Fruit fly (Drosophila melanogaster): ENCODE results near the gene Gr98a.

Gr98a gene

dm6 chr3R:27478375-27478774, 9.4 kb upstream of the Gr98a start, which contains the start of gene Cyp6a18:
Cyp6a18 (plus strand) TSS chr3R:27478675.
- TF ChIP-seq fru (optimal IDR thresholded peaks at IDR 0.05) = no peak
- no peak for TF ChIP-seq ap (GFP tag; IDR thresholded peaks at IDR 0.05)
- no peak for TF ChIP-seq CG3281 (GFP tag; optimal IDR thresholded peaks at IDR 0.05)

- peak; percentile 90 for TF ChIP-seq Ets65A (GFP tag)
- no peak for TF ChIP-seq CG31365 (tag; optimal IDR thresholded peaks at IDR 0.05)
These were observed 9.9 kb downstream of the Gr98a start for dm6 chr3R:27497616-27498015.

dm6 chr3R:27501938-27502337, 14.2 kb downstream of the Gr98a start, which contains the start of gene CG43139:
CG43139 (minus strand) TSS chr3R:27502025.
- TF ChIP-seq CG18764 (GFP tag; optimal IDR thresholded peaks at IDR 0.05) (no peak), dysf (GFP tag; IDR thresholded peaks at IDR 0.05) (no peak), vnd (GFP tag; IDR thresholded peaks at IDR 0.05; ENCODE audit: partially characterized antibody) (no peak), CG2202 (tag; optimal IDR thresholded peaks at IDR 0.05) (no peak), CG12744 (GFP tag; optimal IDR thresholded peaks at IDR 0.05) (no peak), CG13624 (GFP tag; optimal IDR thresholded peaks at IDR 0.05) (no peak), HLHmδ (GFP tag; optimal IDR thresholded peaks at IDR 0.05) (no peak), CG10565 (GFP tag; optimal IDR thresholded peaks at IDR 0.05) (no peak), Hmr (GFP tag; optimal IDR thresholded peaks at IDR 0.05) (peak; percentile 18), lab (GFP tag; optimal IDR thresholded peaks at IDR 0.05) (peak; percentile 7), Gsc (GFP tag; IDR thresholded peaks at IDR 0.05) (no peak), Pdp1 (GFP tag; optimal IDR thresholded peaks at IDR 0.05) (no peak), CG31224 (GFP tag; IDR thresholded peaks at IDR 0.05) (no peak), Hand (GFP tag; optimal IDR thresholded peaks at IDR 0.05) (no peak), CG4360 (GFP tag; IDR thresholded peaks at IDR 0.05) (no peak), HHEX (GFP tag; optimal IDR thresholded peaks at IDR 0.05) (no peak), CG17802 (tag; optimal IDR thresholded peaks at IDR 0.05) (no peak), NK7.1 (GFP tag; optimal IDR thresholded peaks at IDR 0.05) (no peak), CG6854 (GFP tag; optimal IDR thresholded peaks at IDR 0.05) (no peak), Rfx (GFP tag; IDR thresholded peaks at IDR 0.05) (0 out of 2 replicates have a peak, but pooled peaks have one; percentile 14), ab (GFP tag; optimal IDR thresholded peaks at IDR 0.05) (no peak), Spps (tag; optimal IDR thresholded peaks at IDR 0.05) (no peak), sqz (GFP tag; optimal IDR thresholded peaks at IDR 0.05) (no peak), Mes4 (GFP tag; optimal IDR thresholded peaks at IDR 0.05) (no peak), Max (GFP tag; optimal IDR thresholded peaks at IDR 0.05) (no peak)

dm6 chr3R:27502856-27503255, 15.1 kb downstream of the Gr98a start, which contains the start of gene CG5402:
CG5402 (minus strand) TSS chr3R:27502956.
- TF ChIP-seq HLH3B (GFP tag; IDR thresholded peaks at IDR 0.05) = no peak
- TF ChIP-seq CG9797 (GFP tag; optimal IDR thresholded peaks at IDR 0.05) = no peak
- no peak for TF ChIP-seq CG3995 (GFP tag; optimal IDR thresholded peaks at IDR 0.05)
- TF ChIP-seq ato (GFP tag; IDR thresholded peaks at IDR 0.05; ENCODE audit: partially characterized antibody) = no peak
- TF ChIP-seq CG1024 (GFP tag; IDR thresholded peaks at IDR 0.05) = no peak
- TF ChIP-seq CG6175 (GFP tag; IDR thresholded peaks at IDR 0.05) = no peak
- TF ChIP-seq sob (GFP tag; IDR thresholded peaks at IDR 0.05) = no peak
- no peak for TF ChIP-seq dysf (GFP tag; IDR thresholded peaks at IDR 0.05)
- no peak for TF ChIP-seq pnt (GFP tag; optimal IDR thresholded peaks at IDR 0.05)
- no peak for TF ChIP-seq CG18011 (GFP tag; optimal IDR thresholded peaks at IDR 0.05)
- TF ChIP-seq CG17328 (GFP tag; IDR thresholded peaks at IDR 0.05) = no peak
- TF ChIP-seq dm (GFP tag; optimal IDR thresholded peaks at IDR 0.05) = no peak
- TF ChIP-seq CG7271 (tag; optimal IDR thresholded peaks at IDR 0.05) = no peak

Data from whole organism, embryonic.